Worm (Caenorhabditis elegans) whole organism, L3 larva: Measurements from ENCODE around the gene dur-1.

Source experiments
- R02D3.7 ChIP-seq: fragments of 150-350 bp; optimal IDR thresholded peaks from 2 replicates; lab custom pipeline; 2014; ENCODE audit warnings: missing biosample characterization, missing genetic modification characterization
- ZK546.5 ChIP-seq: sonication (generic microtip); optimal IDR thresholded peaks from 2 replicates; lab custom pipeline; 2017; ENCODE audit warnings: missing biosample characterization, missing genetic modification characterization
- aly-2 ChIP-seq: fragments of 150-350 bp; optimal IDR thresholded peaks from 2 replicates; lab custom pipeline; 2014; ENCODE audit warnings: missing biosample characterization, missing genetic modification characterization
- ceh-16 ChIP-seq: sonication (generic microtip); optimal IDR thresholded peaks from 2 replicates; lab custom pipeline; 2017; ENCODE audit warnings: missing biosample characterization, missing genetic modification characterization
- ceh-28 ChIP-seq: fragments of 150-350 bp; optimal IDR thresholded peaks from 2 replicates; lab custom pipeline; 2014; ENCODE audit warnings: missing biosample characterization, missing genetic modification reagents, missing genetic modification characterization
- ceh-82 ChIP-seq: fragments of 150-350 bp; optimal IDR thresholded peaks from 2 replicates; lab custom pipeline; 2014; ENCODE audit warnings: missing biosample characterization, missing genetic modification characterization
- ceh-9 ChIP-seq: sonication (generic microtip); optimal IDR thresholded peaks from 2 replicates; lab custom pipeline; 2018; ENCODE audit warnings: missing biosample characterization, missing genetic modification characterization
- daf-12 ChIP-seq: fragments of 150-350 bp; optimal IDR thresholded peaks from 2 replicates; lab custom pipeline; 2014; ENCODE audit warnings: missing biosample characterization, missing genetic modification reagents, missing genetic modification characterization
- egl-27 ChIP-seq: sonication (generic microtip); optimal IDR thresholded peaks from 4 replicates; lab custom pipeline; 2017; ENCODE audit warnings: missing biosample characterization, missing genetic modification reagents, missing genetic modification characterization
- egl-5 ChIP-seq: fragments of 150-350 bp; optimal IDR thresholded peaks from 2 replicates; lab custom pipeline; 2017; ENCODE audit warnings: missing biosample characterization, missing genetic modification reagents, missing genetic modification characterization, inconsistent platforms
- elt-1 ChIP-seq: fragments of 150-350 bp; optimal IDR thresholded peaks from 2 replicates; lab custom pipeline; 2014; ENCODE audit warnings: missing biosample characterization, missing genetic modification characterization
- elt-2 ChIP-seq: sonication (generic microtip); optimal IDR thresholded peaks from 2 replicates; lab custom pipeline; 2016; ENCODE audit warnings: missing genetic modification reagents, mild to moderate bottlenecking, missing genetic modification characterization, missing compliant biosample characterization
- elt-3 ChIP-seq, 3 experiments: fragments of 150-350 bp in 1 of 3; sonication (generic microtip) in 2 of 3; optimal IDR thresholded peaks; 2 replicates in 2 of 3; 4 replicates in 1 of 3; lab custom pipeline; 2014 to 2017; ENCODE audit warnings: missing biosample characterization in 3 of 3, missing genetic modification characterization in 3 of 3
- eor-1 ChIP-seq, 2 experiments: fragments of 150-350 bp; optimal IDR thresholded peaks; 2 replicates each; lab custom pipeline; 2014 to 2018; ENCODE audit warnings: missing biosample characterization in 2 of 2, missing genetic modification characterization in 2 of 2
- fkh-10 ChIP-seq: sonication (generic microtip); optimal IDR thresholded peaks from 2 replicates; lab custom pipeline; 2017; ENCODE audit warnings: missing biosample characterization, missing genetic modification reagents, missing genetic modification characterization
- fkh-2 ChIP-seq: fragments of 150-350 bp; optimal IDR thresholded peaks from 2 replicates; lab custom pipeline; 2014; ENCODE audit warnings: missing biosample characterization, missing genetic modification reagents, missing genetic modification characterization
- fos-1 ChIP-seq: fragments of 150-350 bp; optimal IDR thresholded peaks from 2 replicates; lab custom pipeline; 2014; ENCODE audit warnings: missing biosample characterization, missing genetic modification characterization
- hmg-11 ChIP-seq: sonication (generic microtip); optimal IDR thresholded peaks from 2 replicates; lab custom pipeline; 2016; ENCODE audit warnings: missing genetic modification characterization, missing compliant biosample characterization
- lin-15B ChIP-seq: fragments of 150-350 bp; optimal IDR thresholded peaks from 2 replicates; lab custom pipeline; 2014; ENCODE audit warnings: missing biosample characterization, missing genetic modification characterization
- lin-39 ChIP-seq: fragments of 150-350 bp; optimal IDR thresholded peaks from 2 replicates; lab custom pipeline; 2018; ENCODE audit warnings: missing biosample characterization, missing genetic modification reagents, missing genetic modification characterization
- mdl-1 ChIP-seq: fragments of 150-350 bp; optimal IDR thresholded peaks from 2 replicates; lab custom pipeline; 2014; ENCODE audit warnings: missing biosample characterization, missing genetic modification characterization
- mml-1 ChIP-seq: fragments of 150-350 bp; sonication (generic microtip); optimal IDR thresholded peaks from 3 replicates; lab custom pipeline; 2014; ENCODE audit warnings: missing biosample characterization, missing genetic modification characterization
- nfya-1 ChIP-seq: sonication (generic microtip); optimal IDR thresholded peaks from 2 replicates; lab custom pipeline; 2017; ENCODE audit warnings: missing genetic modification characterization, mild to moderate bottlenecking, missing compliant biosample characterization, antibody characterized with exemption, moderate library complexity; ENCODE audit not compliant: insufficient read depth
- nhr-11 ChIP-seq: fragments of 150-350 bp; optimal IDR thresholded peaks from 2 replicates; lab custom pipeline; 2014; ENCODE audit warnings: missing biosample characterization, missing genetic modification characterization
- nhr-12 ChIP-seq: fragments of 150-350 bp; optimal IDR thresholded peaks from 2 replicates; lab custom pipeline; 2014; ENCODE audit warnings: missing biosample characterization, missing genetic modification characterization
- nhr-23 ChIP-seq: fragments of 150-350 bp; optimal IDR thresholded peaks from 2 replicates; lab custom pipeline; 2014; ENCODE audit warnings: missing biosample characterization, missing genetic modification reagents, missing genetic modification characterization
- nhr-237 ChIP-seq: fragments of 150-350 bp; optimal IDR thresholded peaks from 2 replicates; lab custom pipeline; 2014; ENCODE audit warnings: missing biosample characterization, missing genetic modification characterization
- nhr-25 ChIP-seq: sonication (generic microtip); optimal IDR thresholded peaks from 2 replicates; lab custom pipeline; 2017; ENCODE audit warnings: missing biosample characterization, missing genetic modification characterization
- nhr-28 ChIP-seq: fragments of 150-350 bp; optimal IDR thresholded peaks from 2 replicates; lab custom pipeline; 2014; ENCODE audit warnings: missing biosample characterization, missing genetic modification characterization
- nhr-43 ChIP-seq: sonication (generic microtip); optimal IDR thresholded peaks from 2 replicates; lab custom pipeline; 2016; ENCODE audit warnings: mild to moderate bottlenecking, missing genetic modification characterization, missing compliant biosample characterization; ENCODE audit not compliant: poor library complexity, severe bottlenecking
- nhr-67 ChIP-seq: fragments of 150-350 bp; optimal IDR thresholded peaks from 2 replicates; lab custom pipeline; 2014; ENCODE audit warnings: missing biosample characterization, missing genetic modification characterization
- nhr-76 ChIP-seq: fragments of 150-350 bp; sonication (generic microtip); optimal IDR thresholded peaks from 5 replicates; lab custom pipeline; 2014; ENCODE audit warnings: missing biosample characterization, missing genetic modification characterization
- nhr-77 ChIP-seq: fragments of 150-350 bp; optimal IDR thresholded peaks from 2 replicates; lab custom pipeline; 2014; ENCODE audit warnings: missing biosample characterization, missing genetic modification characterization
- pha-4 ChIP-seq: fragments of 150-350 bp; optimal IDR thresholded peaks from 2 replicates; lab custom pipeline; 2014; ENCODE audit warnings: missing biosample characterization, missing genetic modification reagents, missing genetic modification characterization
- pqm-1 ChIP-seq: fragments of 150-350 bp; optimal IDR thresholded peaks from 2 replicates; lab custom pipeline; 2017; ENCODE audit warnings: missing biosample characterization, missing genetic modification characterization, inconsistent platforms
- sea-2 ChIP-seq: fragments of 150-350 bp; sonication (generic microtip); optimal IDR thresholded peaks from 4 replicates; lab custom pipeline; 2014; ENCODE audit warnings: missing biosample characterization, missing genetic modification reagents, missing genetic modification characterization
- snpc-4 ChIP-seq: fragments of 150-350 bp; optimal IDR thresholded peaks from 2 replicates; lab custom pipeline; 2014; ENCODE audit warnings: missing biosample characterization, missing genetic modification characterization
- tbx-2 ChIP-seq: sonication (generic microtip); optimal IDR thresholded peaks from 2 replicates; lab custom pipeline; 2016; ENCODE audit warnings: mild to moderate bottlenecking, missing genetic modification characterization, missing compliant biosample characterization
- unc-39 ChIP-seq: sonication (generic microtip); optimal IDR thresholded peaks from 4 replicates; lab custom pipeline; 2017; ENCODE audit warnings: missing biosample characterization, missing genetic modification characterization
- unc-62 ChIP-seq: fragments of 150-350 bp; sonication (generic microtip); optimal IDR thresholded peaks from 4 replicates; lab custom pipeline; 2014; ENCODE audit warnings: missing biosample characterization, missing genetic modification reagents, missing genetic modification characterization
- zag-1 ChIP-seq: fragments of 150-350 bp; optimal IDR thresholded peaks from 2 replicates; lab custom pipeline; 2014; ENCODE audit warnings: missing biosample characterization, missing genetic modification characterization
- ztf-11 ChIP-seq: fragments of 150-350 bp; optimal IDR thresholded peaks from 2 replicates; lab custom pipeline; 2014; ENCODE audit warnings: missing biosample characterization, missing genetic modification characterization
- ztf-4 ChIP-seq: fragments of 150-350 bp; optimal IDR thresholded peaks from 2 replicates; lab custom pipeline; 2014; ENCODE audit warnings: missing biosample characterization, missing genetic modification characterization

The dur-1 gene

ce11 chrIV:9889857-9890256 lies 38.2 kb downstream of the dur-1 start, which contains the start of gene ttbk-3:
Gene ttbk-3, minus strand, starts transcription at chrIV:9889957.
- TF ChIP-seq pqm-1 (tag; lab: Kevin White, UChicago) = no peak
- no peak for TF ChIP-seq ceh-82
- TF ChIP-seq unc-62 (GFP tag; lab: Kevin White, UChicago) = no peak
- no peak for TF ChIP-seq sea-2
- no peak for TF ChIP-seq nhr-12
- no peak for TF ChIP-seq nhr-76 (tag; lab: Kevin White, UChicago)
- TF ChIP-seq elt-2 (tag; lab: Kevin White, UChicago) = no peak
- no peak for TF ChIP-seq nhr-25 (tag; lab: Kevin White, UChicago)
- no peak for TF ChIP-seq nhr-67 (tag; lab: Kevin White, UChicago)
- TF ChIP-seq ceh-16 (tag; lab: Kevin White, UChicago) = no peak
- no peak for TF ChIP-seq aly-2 (tag; lab: Kevin White, UChicago)
- TF ChIP-seq ceh-9 (tag; lab: Kevin White, UChicago) = no peak
- no peak for TF ChIP-seq egl-5
- TF ChIP-seq mdl-1 = no peak

- TF ChIP-seq fkh-10 (no peak), snpc-4 (tag; lab: Kevin White, UChicago) (peak; percentile 61), lin-39 (tag; lab: Kevin White, UChicago) (peak; percentile 59), elt-2 (tag; lab: Kevin White, UChicago) (peak; percentile 34), pqm-1 (tag; lab: Kevin White, UChicago) (peak; percentile 13), egl-5 (peak; percentile 64), hmg-11 (tag; lab: Kevin White, UChicago) (peak; percentile 19), eor-1 (tag; optimal IDR thresholded peaks at IDR 0.05; lab: Kevin White, UChicago) (no peak), lin-15B (tag; lab: Kevin White, UChicago) (peak; percentile 78), nhr-76 (tag; lab: Kevin White, UChicago) (no peak), elt-3 (tag; optimal IDR thresholded peaks at IDR 0.05; lab: Kevin White, UChicago) (no peak), nhr-12 (no peak), nhr-43 (tag; lab: Kevin White, UChicago) (no peak), ceh-28 (tag; lab: Kevin White, UChicago) (no peak), nhr-11 (tag; lab: Kevin White, UChicago) (no peak)
These were observed 43.8 kb downstream of the dur-1 start, which contains the start of the genes prp-18 and mccc-1 for ce11 chrIV:9884257-9884656. Gene prp-18, minus strand, starts transcription at chrIV:9884383. Gene mccc-1, plus strand, starts transcription at chrIV:9884570.

- no peak for TF ChIP-seq nhr-11 (tag; lab: Kevin White, UChicago)
- TF ChIP-seq daf-12 (tag; lab: Kevin White, UChicago) = no peak
- no peak for TF ChIP-seq zag-1
- no peak for TF ChIP-seq fos-1 (tag; lab: Kevin White, UChicago)
- no peak for TF ChIP-seq nfya-1 (tag; lab: Kevin White, UChicago)
- TF ChIP-seq nhr-67 (tag; lab: Kevin White, UChicago) = no peak
- TF ChIP-seq ceh-28 (tag; lab: Kevin White, UChicago) = no peak
- TF ChIP-seq elt-3 (tag; optimal IDR thresholded peaks at IDR 0.05; lab: Kevin White, UChicago) = no peak
- no peak for TF ChIP-seq fkh-10
- no peak for TF ChIP-seq ZK546.5 (tag; lab: Kevin White, UChicago)
- no peak for TF ChIP-seq ceh-9 (tag; lab: Kevin White, UChicago)
- TF ChIP-seq, all 47 proteins: peak for 0
These were observed 49.1 kb downstream of the dur-1 start, which contains the start of gene nhr-4 for ce11 chrIV:9878893-9879379. Gene nhr-4, plus strand, starts transcription at chrIV:9879329.

DNA sequence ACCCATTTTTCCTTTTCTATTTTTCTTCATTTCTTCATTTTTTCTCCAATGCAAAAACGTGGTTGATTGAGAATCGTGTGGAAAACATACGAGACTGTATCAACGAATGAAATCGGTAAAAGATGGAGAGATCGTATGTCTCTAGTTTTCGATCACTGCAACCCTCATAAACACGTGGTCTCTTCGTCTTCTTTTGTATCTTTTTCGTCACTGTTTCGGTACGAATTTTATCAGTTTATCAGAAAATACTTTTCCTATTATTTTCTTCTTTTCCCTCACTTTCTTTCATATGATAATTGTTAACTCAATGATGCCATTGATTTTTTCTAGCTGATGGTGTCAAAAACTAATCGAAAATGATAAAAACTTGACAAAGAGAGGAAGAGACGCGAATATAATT lies 52.4 kb downstream of the dur-1 start:
- no peak for TF ChIP-seq elt-3 (tag; optimal IDR thresholded peaks at IDR 0.05; lab: Kevin White, UChicago)
- no peak for TF ChIP-seq nhr-11 (tag; lab: Kevin White, UChicago)
- TF ChIP-seq nhr-28 (tag; lab: Kevin White, UChicago) = no peak
- TF ChIP-seq ceh-28 (tag; lab: Kevin White, UChicago) = peak; percentile 14
- TF ChIP-seq pha-4 (tag; lab: Kevin White, UChicago) = peak; percentile 53
- TF ChIP-seq ZK546.5 (tag; lab: Kevin White, UChicago) = no peak
- TF ChIP-seq nhr-76 (tag; lab: Kevin White, UChicago) = peak; percentile 17
- TF ChIP-seq ztf-11 (tag; lab: Kevin White, UChicago) = no peak
- TF ChIP-seq fos-1 (tag; lab: Kevin White, UChicago) = no peak
- no peak for TF ChIP-seq ceh-16 (tag; lab: Kevin White, UChicago)
- TF ChIP-seq nfya-1 (tag; lab: Kevin White, UChicago) = no peak
- TF ChIP-seq egl-27 (tag; lab: Kevin White, UChicago) = no peak
- TF ChIP-seq nhr-237 (tag; lab: Kevin White, UChicago) = no peak
- no peak for TF ChIP-seq ztf-4 (tag; lab: Kevin White, UChicago)
- TF ChIP-seq nhr-77 = no peak
- peak; percentile 81 for TF ChIP-seq elt-2 (tag; lab: Kevin White, UChicago)
- TF ChIP-seq zag-1 = no peak
- TF ChIP-seq unc-39 (tag; lab: Kevin White, UChicago) = no peak
- no peak for TF ChIP-seq daf-12 (tag; lab: Kevin White, UChicago)
- peak; percentile 50 for TF ChIP-seq pqm-1 (tag; lab: Kevin White, UChicago)
- no peak for TF ChIP-seq egl-5
- no peak for TF ChIP-seq lin-15B (tag; lab: Kevin White, UChicago)
- TF ChIP-seq mml-1 (tag; lab: Kevin White, UChicago) = no peak
- TF ChIP-seq unc-62 (GFP tag; lab: Kevin White, UChicago) = no peak
- no peak for TF ChIP-seq nhr-12
- no peak for TF ChIP-seq R02D3.7 (tag; lab: Kevin White, UChicago)
- no peak for TF ChIP-seq snpc-4 (tag; lab: Kevin White, UChicago)
- no peak for TF ChIP-seq fkh-10
- no peak for TF ChIP-seq elt-1 (tag; lab: Kevin White, UChicago)
- TF ChIP-seq tbx-2 (tag; lab: Kevin White, UChicago) = no peak
- no peak for TF ChIP-seq fkh-2 (tag; lab: Kevin White, UChicago)
- peak; percentile 58 for TF ChIP-seq nhr-23 (tag; lab: Kevin White, UChicago)
